Fruit fly (Drosophila melanogaster) whole organism, embryonic: Measurements from ENCODE around the gene CG10194.
A peak's percentile ranks its signal among the peaks of the same experiment; 100 is the strongest.

Experiments
- ATbp ChIP-seq: fragments of 200-800 bp; sonication (Bioruptor generic); optimal IDR thresholded peaks from 2 replicates; lab custom pipeline; 2017; ENCODE audit warnings: missing biosample characterization, mild to moderate bottlenecking, missing genetic modification characterization, missing genetic modification reagents
- Atf3 ChIP-seq: fragments of 200-800 bp; sonication (Bioruptor generic); optimal IDR thresholded peaks from 3 replicates; lab custom pipeline; 2016; ENCODE audit warnings: missing biosample characterization, missing genetic modification characterization
- CG11398 ChIP-seq: fragments of 200-800 bp; sonication (Bioruptor generic); optimal IDR thresholded peaks from 2 replicates; lab custom pipeline; 2016; ENCODE audit warnings: missing biosample characterization, missing genetic modification characterization
- CG12155 ChIP-seq: fragments of 200-800 bp; sonication (Bioruptor generic); optimal IDR thresholded peaks from 3 replicates; lab custom pipeline; 2016; ENCODE audit warnings: missing biosample characterization, missing genetic modification characterization
- CG13287 ChIP-seq: fragments of 200-800 bp; sonication (Bioruptor generic); IDR thresholded peaks from 2 replicates; pipeline ENCODE4 v1.3.6; 2022; ENCODE audit warnings: missing biosample characterization, missing genetic modification characterization; ENCODE audit not compliant: partially characterized antibody
- CG13775 ChIP-seq: fragments of 200-800 bp; sonication (Bioruptor generic); optimal IDR thresholded peaks from 3 replicates; lab custom pipeline; 2017; ENCODE audit warnings: missing biosample characterization, mild to moderate bottlenecking, missing genetic modification characterization
- CG2120 ChIP-seq: fragments of 200-800 bp; sonication (Bioruptor generic); optimal IDR thresholded peaks from 3 replicates; lab custom pipeline; 2016; ENCODE audit warnings: missing biosample characterization, missing genetic modification characterization
- CG3065 ChIP-seq: fragments of 200-800 bp; sonication (Bioruptor generic); optimal IDR thresholded peaks from 2 replicates; lab custom pipeline; 2016; ENCODE audit warnings: missing biosample characterization, missing genetic modification characterization
- CG32532 ChIP-seq: fragments of 200-800 bp; sonication (Bioruptor generic); IDR thresholded peaks from 2 replicates; pipeline ENCODE4 v1.3.6; 2022; ENCODE audit warnings: missing biosample characterization, missing genetic modification characterization
- CG4424 ChIP-seq: fragments of 200-800 bp; sonication (Bioruptor generic); optimal IDR thresholded peaks from 3 replicates; lab custom pipeline; 2016; ENCODE audit warnings: missing biosample characterization, missing genetic modification characterization
- CG4707 ChIP-seq: fragments of 200-800 bp; sonication (Bioruptor generic); optimal IDR thresholded peaks from 2 replicates; lab custom pipeline; 2018; ENCODE audit warnings: missing biosample characterization, mild to moderate bottlenecking, missing genetic modification characterization, moderate library complexity
- CG6683 ChIP-seq: fragments of 200-800 bp; sonication (Bioruptor generic); optimal IDR thresholded peaks from 2 replicates; lab custom pipeline; 2017; ENCODE audit warnings: missing biosample characterization, mild to moderate bottlenecking, missing genetic modification characterization, missing genetic modification reagents
- CTCF ChIP-seq: fragments of 200-800 bp; sonication (Bioruptor generic); optimal IDR thresholded peaks from 2 replicates; lab custom pipeline; 2017; ENCODE audit warnings: missing biosample characterization, mild to moderate bottlenecking, missing genetic modification characterization, moderate library complexity
- Camta ChIP-seq: fragments of 200-800 bp; sonication (Bioruptor generic); optimal IDR thresholded peaks from 2 replicates; lab custom pipeline; 2016; ENCODE audit warnings: missing biosample characterization, missing genetic modification characterization
- D19A ChIP-seq: fragments of 200-800 bp; optimal IDR thresholded peaks from 3 replicates; lab custom pipeline; 2019; ENCODE audit warnings: missing biosample characterization, mild to moderate bottlenecking, missing genetic modification characterization, moderate library complexity
- Dip3 ChIP-seq: fragments of 200-800 bp; sonication (Bioruptor generic); optimal IDR thresholded peaks from 3 replicates; lab custom pipeline; 2016; ENCODE audit warnings: missing biosample characterization, missing genetic modification characterization
- Doc3 ChIP-seq: fragments of 200-800 bp; sonication (Bioruptor generic); IDR thresholded peaks from 3 replicates; pipeline ENCODE4 v1.3.6; 2022; ENCODE audit warnings: missing biosample characterization, missing genetic modification characterization; ENCODE audit not compliant: partially characterized antibody
- E2f2 ChIP-seq: fragments of 200-800 bp; sonication (Bioruptor generic); IDR thresholded peaks from 2 replicates; pipeline ENCODE4 v1.3.6; 2022; ENCODE audit warnings: missing biosample characterization, missing genetic modification characterization
- Fer2 ChIP-seq: fragments of 200-800 bp; sonication (Bioruptor generic); optimal IDR thresholded peaks from 2 replicates; lab custom pipeline; 2018; ENCODE audit warnings: missing biosample characterization, mild to moderate bottlenecking, missing genetic modification characterization, moderate library complexity
- Hr51 ChIP-seq, 2 experiments: fragments of 200-800 bp; sonication (Bioruptor generic); optimal IDR thresholded peaks; 2 replicates in 1 of 2; 3 replicates in 1 of 2; lab custom pipeline; 2016 to 2018; ENCODE audit warnings: missing biosample characterization in 2 of 2, missing genetic modification characterization in 2 of 2, mild to moderate bottlenecking in 1 of 2, moderate library complexity in 1 of 2
- Lim3 ChIP-seq: fragments of 200-800 bp; sonication (Bioruptor generic); IDR thresholded peaks from 2 replicates; pipeline ENCODE4 v1.3.6; 2022; ENCODE audit warnings: missing biosample characterization, missing genetic modification characterization
- NfI ChIP-seq: fragments of 200-800 bp; sonication (Bioruptor generic); optimal IDR thresholded peaks from 3 replicates; lab custom pipeline; 2018; ENCODE audit warnings: missing biosample characterization, mild to moderate bottlenecking, missing genetic modification characterization, moderate library complexity
- Opbp ChIP-seq: fragments of 200-800 bp; sonication (Bioruptor generic); IDR thresholded peaks from 3 replicates; pipeline ENCODE4 v1.3.6; 2022; ENCODE audit warnings: missing biosample characterization, missing genetic modification characterization; ENCODE audit not compliant: partially characterized antibody
- Spps ChIP-seq: fragments of 200-800 bp; sonication (Bioruptor generic); optimal IDR thresholded peaks from 2 replicates; lab custom pipeline; 2018; ENCODE audit warnings: missing biosample characterization, mild to moderate bottlenecking, missing genetic modification characterization
- ara ChIP-seq: fragments of 200-800 bp; sonication (Bioruptor generic); IDR thresholded peaks from 2 replicates; pipeline ENCODE4 v1.3.6; 2022; ENCODE audit warnings: missing biosample characterization, missing genetic modification characterization
- bigmax ChIP-seq: fragments of 200-800 bp; sonication (Bioruptor generic); optimal IDR thresholded peaks from 2 replicates; lab custom pipeline; 2018; ENCODE audit warnings: missing biosample characterization, mild to moderate bottlenecking, missing genetic modification characterization
- cato ChIP-seq: fragments of 200-800 bp; sonication (Bioruptor generic); optimal IDR thresholded peaks from 2 replicates; lab custom pipeline; 2016; ENCODE audit warnings: missing biosample characterization, missing genetic modification characterization, borderline replicate concordance
- caup ChIP-seq: fragments of 200-800 bp; sonication (Bioruptor generic); optimal IDR thresholded peaks from 3 replicates; lab custom pipeline; 2017; ENCODE audit warnings: missing biosample characterization, mild to moderate bottlenecking, missing genetic modification characterization, moderate library complexity; ENCODE audit not compliant: severe bottlenecking
- ci ChIP-seq: fragments of 200-800 bp; sonication (Bioruptor generic); IDR thresholded peaks from 3 replicates; pipeline ENCODE4 v1.3.6; 2022; ENCODE audit warnings: missing biosample characterization, missing genetic modification characterization
- ewg ChIP-seq: fragments of 200-800 bp; sonication (Bioruptor generic); optimal IDR thresholded peaks from 3 replicates; lab custom pipeline; 2017; ENCODE audit warnings: mild to moderate bottlenecking, missing biosample characterization, missing genetic modification reagents, missing genetic modification characterization
- fru ChIP-seq: fragments of >200 bp; optimal IDR thresholded peaks from 2 replicates; lab custom pipeline; 2017
- grn ChIP-seq: fragments of 200-800 bp; sonication (Bioruptor generic); optimal IDR thresholded peaks from 3 replicates; lab custom pipeline; 2017; ENCODE audit warnings: missing biosample characterization, missing genetic modification characterization
- gsb ChIP-seq: fragments of 200-800 bp; sonication (Bioruptor generic); IDR thresholded peaks from 2 replicates; pipeline ENCODE4 v1.3.6; 2022; ENCODE audit warnings: missing biosample characterization, missing genetic modification characterization
- lilli ChIP-seq: fragments of 200-800 bp; sonication (Bioruptor generic); optimal IDR thresholded peaks from 3 replicates; lab custom pipeline; 2016; ENCODE audit warnings: missing biosample characterization, missing genetic modification characterization
- lmd ChIP-seq: fragments of 200-800 bp; sonication (Bioruptor generic); IDR thresholded peaks from 2 replicates; pipeline ENCODE4 v1.3.6; 2022; ENCODE audit warnings: missing biosample characterization, missing genetic modification characterization
- mld ChIP-seq: fragments of 200-800 bp; sonication (Bioruptor generic); IDR thresholded peaks from 3 replicates; pipeline ENCODE4 v1.3.6; 2022; ENCODE audit warnings: missing biosample characterization, missing genetic modification characterization; ENCODE audit not compliant: partially characterized antibody
- nau ChIP-seq: fragments of 200-800 bp; sonication (Bioruptor generic); optimal IDR thresholded peaks from 3 replicates; lab custom pipeline; 2017; ENCODE audit warnings: missing biosample characterization, mild to moderate bottlenecking, missing genetic modification characterization, missing genetic modification reagents
- nerfin-1 ChIP-seq: fragments of 200-800 bp; sonication (Bioruptor generic); optimal IDR thresholded peaks from 3 replicates; lab custom pipeline; 2019; ENCODE audit warnings: missing biosample characterization, mild to moderate bottlenecking, missing genetic modification characterization, moderate library complexity
- prd ChIP-seq, 3 experiments: fragments of >200 bp in 2 of 3; fragments of 200-800 bp in 1 of 3; sonication (Bioruptor generic) in 1 of 3; optimal IDR thresholded peaks in 2 of 3; IDR thresholded peaks in 1 of 3; 2 replicates in 2 of 3; 3 replicates in 1 of 3; pipeline versions ENCODE4 v1.3.6 to Lab custom; 2017 to 2022; ENCODE audit warnings: missing biosample characterization in 1 of 3, missing genetic modification characterization in 1 of 3
- rib ChIP-seq: fragments of 200-800 bp; sonication (Bioruptor generic); IDR thresholded peaks from 2 replicates; pipeline ENCODE4 v1.3.6; 2022; ENCODE audit warnings: missing biosample characterization, missing genetic modification characterization
- row ChIP-seq: fragments of 200-800 bp; sonication (Bioruptor generic); IDR thresholded peaks from 3 replicates; pipeline ENCODE4 v1.3.6; 2022; ENCODE audit warnings: missing biosample characterization, missing genetic modification characterization
- run ChIP-seq: fragments of 200-800 bp; sonication (Bioruptor generic); optimal IDR thresholded peaks from 3 replicates; lab custom pipeline; 2018; ENCODE audit warnings: missing biosample characterization, mild to moderate bottlenecking, missing genetic modification characterization
- sens ChIP-seq: fragments of 200-800 bp; sonication (Bioruptor generic); peaks from one replicate; lab custom pipeline; 2016; ENCODE audit warnings: missing biosample characterization, missing genetic modification characterization
- seq ChIP-seq: fragments of 200-800 bp; sonication (Bioruptor generic); IDR thresholded peaks from 2 replicates; pipeline ENCODE4 v1.3.6; 2022; ENCODE audit warnings: missing biosample characterization, missing genetic modification characterization
- sima ChIP-seq: fragments of 200-800 bp; sonication (Bioruptor generic); optimal IDR thresholded peaks from 2 replicates; lab custom pipeline; 2016; ENCODE audit warnings: missing biosample characterization, missing genetic modification characterization
- sr ChIP-seq: fragments of 200-800 bp; sonication (Bioruptor generic); IDR thresholded peaks from 3 replicates; pipeline ENCODE4 v1.3.6; 2022; ENCODE audit warnings: missing biosample characterization, missing genetic modification characterization
- stwl ChIP-seq: fragments of 200-800 bp; sonication (Bioruptor generic); optimal IDR thresholded peaks from 3 replicates; lab custom pipeline; 2018; ENCODE audit warnings: missing biosample characterization, mild to moderate bottlenecking, missing genetic modification characterization, moderate library complexity
- sug ChIP-seq: fragments of 200-800 bp; optimal IDR thresholded peaks from 2 replicates; lab custom pipeline; 2019; ENCODE audit warnings: missing biosample characterization, mild to moderate bottlenecking, missing genetic modification characterization, moderate library complexity
- tgo ChIP-seq: fragments of 200-800 bp; sonication (Bioruptor generic); IDR thresholded peaks from 3 replicates; pipeline ENCODE4 v1.3.6; 2022; ENCODE audit warnings: missing biosample characterization, missing genetic modification characterization
- tup ChIP-seq: fragments of 200-800 bp; sonication (Bioruptor generic); optimal IDR thresholded peaks from 2 replicates; lab custom pipeline; 2016; ENCODE audit warnings: missing biosample characterization, mild to moderate bottlenecking, missing genetic modification characterization, moderate library complexity
- z ChIP-seq: fragments of 200-800 bp; sonication (Bioruptor generic); IDR thresholded peaks from 3 replicates; pipeline ENCODE4 v1.3.6; 2022; ENCODE audit warnings: missing biosample characterization, missing genetic modification characterization

The CG10194 gene

dm6 chr2L:19518636-19519086, 28.8 kb upstream of the CG10194 start, which contains the start of gene CG10132 (continued):
- TF ChIP-seq lilli (GFP tag; lab: Kevin White, UChicago), result no peak
- no peak for TF ChIP-seq fru (lab: Kevin White, UChicago)
- TF ChIP-seq run (tag; lab: Kevin White, UChicago), result no peak
- TF ChIP-seq sr (GFP tag; lab: Robert Waterston, UW), result no peak
- no peak for TF ChIP-seq CG13775
- no peak for TF ChIP-seq CG3065 (GFP tag; lab: Kevin White, UChicago)
- peak; percentile 70; the same call in 2 of the 3 replicates for TF ChIP-seq mld
- peak; percentile 66 for TF ChIP-seq CG13287
- no peak for TF ChIP-seq grn (GFP tag; lab: Kevin White, UChicago)
- no peak for TF ChIP-seq Atf3
- no peak for TF ChIP-seq CG4707 (GFP tag; lab: Kevin White, UChicago)
- TF ChIP-seq NfI, result no peak
- peak; percentile 32 for TF ChIP-seq ewg (GFP tag; lab: Kevin White, UChicago)
- TF ChIP-seq CG2120 (GFP tag; lab: Kevin White, UChicago), result no peak
- no peak for TF ChIP-seq sug (tag; lab: Kevin White, UChicago)
- TF ChIP-seq caup (GFP tag; lab: Kevin White, UChicago), result no peak
- no peak for TF ChIP-seq CG6683 (GFP tag; lab: Kevin White, UChicago)
- TF ChIP-seq gsb, result no peak
- peak; percentile 36; the same call in 1 of the 3 replicates for TF ChIP-seq ci (GFP tag; lab: Robert Waterston, UW)
- TF ChIP-seq tup (GFP tag; lab: Kevin White, UChicago), result no peak
- no peak for TF ChIP-seq sima
- no peak for TF ChIP-seq nau
- TF ChIP-seq Hr51 (GFP tag; optimal IDR thresholded peaks at IDR 0.05; lab: Kevin White, UChicago), result no peak
- no peak for TF ChIP-seq Dip3 (GFP tag; lab: Kevin White, UChicago)
- TF ChIP-seq Camta, result no peak
- TF ChIP-seq Lim3 (GFP tag; lab: Robert Waterston, UW), result no peak
- no peak for TF ChIP-seq stwl (tag; lab: Kevin White, UChicago)
- TF ChIP-seq D19A (tag; lab: Kevin White, UChicago), result no peak
- no peak for TF ChIP-seq CG4424 (GFP tag; lab: Kevin White, UChicago)
- peak; percentile 66 for TF ChIP-seq sens
- no peak for TF ChIP-seq lmd (GFP tag; lab: Robert Waterston, UW)
- no peak for TF ChIP-seq tgo
- no peak for TF ChIP-seq row (GFP tag; lab: Robert Waterston, UW)
- TF ChIP-seq E2f2, result peak; percentile 47
- 0 out of 3 replicates have a peak, but pooled peaks have one; percentile 13 for TF ChIP-seq Opbp
- no peak for TF ChIP-seq CG32532 (GFP tag; lab: Robert Waterston, UW)
- TF ChIP-seq ATbp, result no peak
- no peak for TF ChIP-seq seq (GFP tag; lab: Robert Waterston, UW)
- TF ChIP-seq CTCF (GFP tag; lab: Kevin White, UChicago), result peak; percentile 73
- no peak for TF ChIP-seq rib
- no peak for TF ChIP-seq bigmax (GFP tag; lab: Kevin White, UChicago)
- no peak for TF ChIP-seq CG11398 (GFP tag; lab: Kevin White, UChicago)
- no peak for TF ChIP-seq Fer2
- no peak for TF ChIP-seq CG12155
- no peak for TF ChIP-seq prd (optimal IDR thresholded peaks at IDR 0.05; lab: Kevin White, UChicago)
- TF ChIP-seq prd (GFP tag; IDR thresholded peaks at IDR 0.05; lab: Robert Waterston, UW), result no peak
- TF ChIP-seq Doc3 (GFP tag; lab: Robert Waterston, UW), result no peak; the same call in 2 of the 3 replicates
- TF ChIP-seq z, result peak; percentile 58; the same call in 1 of the 3 replicates
- TF ChIP-seq Spps (tag; lab: Kevin White, UChicago), result no peak
- no peak for TF ChIP-seq cato (GFP tag; lab: Kevin White, UChicago)
- no peak for TF ChIP-seq nerfin-1
- no peak for TF ChIP-seq ara
